Fruit fly (Drosophila melanogaster): ENCODE data around the gene CG18549.

CG18549 gene

DNA sequence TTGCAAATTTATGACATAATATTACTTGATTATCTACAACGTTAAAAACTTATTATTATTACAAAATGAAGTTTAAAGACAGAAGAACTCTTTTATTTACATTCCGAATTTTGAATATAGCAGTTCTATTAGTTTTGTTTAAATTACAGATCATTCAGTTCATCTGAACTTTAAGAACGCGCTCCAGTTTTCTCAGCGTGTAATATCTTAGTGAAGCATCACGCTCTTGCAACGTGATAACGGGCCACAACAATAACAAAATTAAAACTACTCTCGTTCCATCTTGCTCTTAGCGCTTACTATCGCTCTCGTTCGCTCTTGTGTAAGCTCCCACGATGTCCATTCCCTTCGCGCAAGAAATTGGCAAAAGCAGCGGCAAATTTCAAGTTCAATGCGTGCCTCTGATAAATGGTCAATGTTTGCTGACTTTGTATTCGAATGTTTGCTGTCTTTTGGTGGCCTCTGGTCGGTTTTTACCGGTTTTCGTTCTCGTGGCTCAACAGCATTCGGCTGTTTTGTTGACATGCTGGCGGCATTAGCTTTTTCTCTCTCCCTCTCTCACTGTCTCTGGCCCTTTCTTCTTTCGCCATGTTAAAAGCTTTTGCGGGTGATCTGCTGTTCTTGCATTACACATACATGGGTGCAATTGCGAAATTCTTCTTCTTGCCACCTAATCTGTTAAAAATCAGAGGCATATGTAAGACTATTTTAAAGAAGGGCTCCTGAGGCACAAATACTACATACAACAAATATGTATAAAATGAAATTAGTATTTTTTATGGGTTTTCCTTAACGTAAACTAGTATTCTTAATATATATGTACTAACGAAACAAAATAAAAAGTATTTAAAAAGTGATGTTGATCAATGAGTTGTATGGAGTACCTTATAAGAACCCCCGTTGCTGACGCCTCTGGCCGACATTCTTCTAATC is 6.2 kb upstream of the CG18549 start (continued):
- TF ChIP-seq MBD-R2 (GFP tag; IDR thresholded peaks at IDR 0.05) (no peak), CG34376 (GFP tag; optimal IDR thresholded peaks at IDR 0.05) (no peak), CG10462 (GFP tag; optimal IDR thresholded peaks at IDR 0.05) (no peak), nau (GFP tag; optimal IDR thresholded peaks at IDR 0.05) (no peak), pan (optimal IDR thresholded peaks at IDR 0.05) (no peak), pan (GFP tag; optimal IDR thresholded peaks at IDR 0.05 in 1 of 2, IDR thresholded peaks at IDR 0.05 in 1 of 2) (no peak), mld (GFP tag; IDR thresholded peaks at IDR 0.05; ENCODE audit: partially characterized antibody) (no peak), fu2 (GFP tag; optimal IDR thresholded peaks at IDR 0.05) (no peak), slbo (GFP tag; IDR thresholded peaks at IDR 0.05) (peak; percentile 51; the same call in 1 of the 2 replicates), Mrtf (GFP tag; IDR thresholded peaks at IDR 0.05) (no peak), prd (optimal IDR thresholded peaks at IDR 0.05) (no peak), prd (GFP tag; IDR thresholded peaks at IDR 0.05) (peak; percentile 16; the same call in 1 of the 3 replicates), CG6689 (GFP tag; IDR thresholded peaks at IDR 0.05) (no peak), hbn (GFP tag; IDR thresholded peaks at IDR 0.05; ENCODE audit: partially characterized antibody) (no peak), pho (GFP tag; optimal IDR thresholded peaks at IDR 0.05) (no peak), exex (tag; optimal IDR thresholded peaks at IDR 0.05) (no peak), CG7357 (GFP tag; IDR thresholded peaks at IDR 0.05) (no peak), unpg (GFP tag; optimal IDR thresholded peaks at IDR 0.05) (peak; percentile 34), salm (tag; optimal IDR thresholded peaks at IDR 0.05) (no peak), repo (GFP tag; optimal IDR thresholded peaks at IDR 0.05) (no peak), tio (GFP tag; optimal IDR thresholded peaks at IDR 0.05) (no peak), Nf-YB (GFP tag; optimal IDR thresholded peaks at IDR 0.05) (no peak), bcd (GFP tag; optimal IDR thresholded peaks at IDR 0.05) (peak; percentile 13), nmo (GFP tag; optimal IDR thresholded peaks at IDR 0.05) (no peak), CG18011 (GFP tag; optimal IDR thresholded peaks at IDR 0.05) (no peak), pfk (GFP tag; optimal IDR thresholded peaks at IDR 0.05) (no peak), CG10209 (GFP tag; optimal IDR thresholded peaks at IDR 0.05) (peak; percentile 24), Nf-YA (GFP tag; IDR thresholded peaks at IDR 0.05) (no peak), so (GFP tag; IDR thresholded peaks at IDR 0.05) (peak; percentile 7; the same call in 1 of the 3 replicates), stwl (tag; optimal IDR thresholded peaks at IDR 0.05) (no peak), D (optimal IDR thresholded peaks at IDR 0.05) (no peak), D (GFP tag; optimal IDR thresholded peaks at IDR 0.05) (no peak), CG16815 (GFP tag; optimal IDR thresholded peaks at IDR 0.05) (peak; percentile 15), disco-r (GFP tag; optimal IDR thresholded peaks at IDR 0.05) (no peak), CG31441 (GFP tag; IDR thresholded peaks at IDR 0.05) (peak; percentile 24; the same call in 1 of the 2 replicates), CG17802 (tag; optimal IDR thresholded peaks at IDR 0.05) (no peak), HLHmδ (GFP tag; optimal IDR thresholded peaks at IDR 0.05) (no peak), btn (GFP tag; optimal IDR thresholded peaks at IDR 0.05) (no peak), Mes4 (GFP tag; optimal IDR thresholded peaks at IDR 0.05) (no peak), Adf1 (GFP tag; IDR thresholded peaks at IDR 0.05) (no peak), bbx (GFP tag; IDR thresholded peaks at IDR 0.05; ENCODE audit: partially characterized antibody) (no peak), Dp (GFP tag; optimal IDR thresholded peaks at IDR 0.05) (no peak), Max (GFP tag; optimal IDR thresholded peaks at IDR 0.05) (peak; percentile 23), CG18764 (GFP tag; optimal IDR thresholded peaks at IDR 0.05) (no peak), amos (GFP tag; IDR thresholded peaks at IDR 0.05; ENCODE audit: partially characterized antibody) (no peak), Hmr (GFP tag; optimal IDR thresholded peaks at IDR 0.05) (peak; percentile 49), Bteb2 (GFP tag; optimal IDR thresholded peaks at IDR 0.05) (no peak), Atf-2 (GFP tag; optimal IDR thresholded peaks at IDR 0.05) (no peak), Meics (GFP tag; optimal IDR thresholded peaks at IDR 0.05) (peak; percentile 60), h (optimal IDR thresholded peaks at IDR 0.05) (no peak)

All from whole organism, embryonic.